Worm (Caenorhabditis elegans): ENCODE results near the gene best-24.

Gene best-24

ce11 chrIII:7855468-7855867 is 45.4 kb upstream of the best-24 start (continued):
- TF ChIP-seq Y53G8AR.9 (GFP tag; conservative IDR thresholded peaks at IDR 0.05) (peak; percentile 53; the same call in 1 of the 2 replicates), ama-1 (optimal IDR thresholded peaks at IDR 0.05) (no peak), ama-1 (GFP tag; optimal IDR thresholded peaks at IDR 0.05) (peak in 1 of 2 experiments; percentile 88), snpc-1.3 (tag; optimal IDR thresholded peaks at IDR 0.05; ENCODE audit: insufficient read depth) (peak; percentile 11), Y95B8A.8 (GFP tag; IDR thresholded peaks at IDR 0.05) (peak; percentile 69; the same call in 1 of the 2 replicates), lir-1 (GFP tag; conservative IDR thresholded peaks at IDR 0.05) (no peak), hmg-1.2 (GFP tag; IDR thresholded peaks at IDR 0.05) (peak; percentile 20; the same call in 1 of the 2 replicates)

DNA sequence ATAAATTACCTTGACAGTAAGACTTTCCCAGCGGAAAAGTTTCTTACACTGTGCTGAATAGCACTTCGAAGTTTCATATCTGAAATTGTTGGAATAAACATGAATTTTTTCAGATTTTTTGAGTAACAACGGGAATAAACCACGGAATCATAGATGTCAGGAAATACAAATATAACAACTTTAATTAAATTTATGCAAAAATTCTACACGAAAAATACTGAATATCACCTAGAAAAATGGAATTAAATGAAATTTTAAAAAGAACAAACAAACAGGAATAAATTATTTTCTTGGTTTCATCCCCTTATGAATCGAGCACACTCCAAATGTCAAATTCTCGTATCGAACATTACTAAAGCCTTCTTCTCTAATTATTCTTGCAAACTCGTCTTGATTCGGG is 43.7 kb upstream of the best-24 start, which contains the start of gene tag-307:
TSS of gene tag-307 (minus strand) at position 101 of the 400 bp plus-strand sequence.
- no peak for TF ChIP-seq Y53G8AR.9 (GFP tag; conservative IDR thresholded peaks at IDR 0.05)
- TF ChIP-seq tbx-9 (tag; optimal IDR thresholded peaks at IDR 0.05; ENCODE audit: borderline replicate concordance), result no peak
- TF ChIP-seq Y56A3A.18 (GFP tag; IDR thresholded peaks at IDR 0.05), result no peak
- TF ChIP-seq ztf-3 (GFP tag; optimal IDR thresholded peaks at IDR 0.05), result no peak
- no peak for TF ChIP-seq F57C9.4 (tag; optimal IDR thresholded peaks at IDR 0.05)
- TF ChIP-seq lin-35 (GFP tag; optimal IDR thresholded peaks at IDR 0.05), result no peak
- no peak for TF ChIP-seq F37B4.10 (GFP tag; IDR thresholded peaks at IDR 0.05)
- TF ChIP-seq ceh-100 (GFP tag; IDR thresholded peaks at IDR 0.05), result no peak
- TF ChIP-seq Y67H2A.10 (GFP tag; conservative IDR thresholded peaks at IDR 0.05), result no peak
- no peak for TF ChIP-seq ets-4 (GFP tag; optimal IDR thresholded peaks at IDR 0.05)
- TF ChIP-seq F33H1.4 (GFP tag; IDR thresholded peaks at IDR 0.05), result no peak

DNA sequence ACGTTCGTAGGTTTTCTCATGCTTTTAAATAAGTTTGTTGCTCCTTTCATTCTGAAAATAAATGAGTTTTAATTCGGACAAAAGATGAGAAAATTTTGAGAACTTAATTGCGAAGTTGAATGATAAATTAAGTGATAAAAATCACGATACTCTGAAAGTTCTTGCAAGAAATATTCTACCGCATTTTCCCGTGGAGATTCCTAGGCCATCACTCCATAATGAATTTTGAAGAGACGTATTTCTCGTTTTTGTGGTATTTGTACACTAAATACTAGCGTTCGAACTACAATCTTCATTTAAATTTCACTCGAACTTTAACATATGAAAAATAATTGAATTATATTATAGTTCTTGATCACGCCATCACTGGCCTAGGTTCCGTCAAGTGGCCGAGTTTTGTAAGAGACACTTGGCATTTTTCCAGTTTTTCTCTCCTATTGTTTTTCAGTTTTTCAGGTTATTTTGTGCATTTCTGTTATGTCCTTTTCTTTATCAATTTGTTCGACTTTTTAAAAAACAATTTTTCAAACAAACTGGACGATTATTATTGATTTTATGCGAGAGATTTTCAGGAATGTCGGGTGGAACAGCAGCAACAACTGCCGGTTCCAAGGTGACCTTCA is 42.3 kb upstream of the best-24 start, which contains the start of the genes coq-5 and ufm-1:
TSS of gene coq-5 (minus strand) at position 51 of the 623 bp plus-strand sequence.
TSS of gene ufm-1 (plus strand) at position 573 of the 623 bp plus-strand sequence.
- TF ChIP-seq ceh-27 (GFP tag; optimal IDR thresholded peaks at IDR 0.05) (peak; percentile 31), madf-8 (GFP tag; conservative IDR thresholded peaks at IDR 0.05) (no peak), let-607 (tag; optimal IDR thresholded peaks at IDR 0.05) (peak in 1 of 2 experiments; percentile 43), lsl-1 (GFP tag; optimal IDR thresholded peaks at IDR 0.05) (no peak), F33H1.4 (GFP tag; IDR thresholded peaks at IDR 0.05) (no peak), ZK185.1 (tag; optimal IDR thresholded peaks at IDR 0.05; ENCODE audit: poor library complexity, severe bottlenecking) (peak; percentile 69), T26A5.8 (tag; optimal IDR thresholded peaks at IDR 0.05) (no peak), egrh-3 (GFP tag; IDR thresholded peaks at IDR 0.05) (no peak), nhr-120 (GFP tag; IDR thresholded peaks at IDR 0.05) (no peak), aptf-2 (GFP tag; conservative IDR thresholded peaks at IDR 0.05) (no peak), lsy-27 (tag; optimal IDR thresholded peaks at IDR 0.05; ENCODE audit: borderline replicate concordance, insufficient read depth) (no peak), madf-3 (GFP tag; IDR thresholded peaks at IDR 0.05) (no peak), attf-6 (GFP tag; IDR thresholded peaks at IDR 0.05) (no peak), ama-1 (optimal IDR thresholded peaks at IDR 0.05) (no peak), ama-1 (GFP tag; optimal IDR thresholded peaks at IDR 0.05) (no peak), nhr-80 (tag; optimal IDR thresholded peaks at IDR 0.05) (peak; percentile 5), hmg-1.2 (GFP tag; IDR thresholded peaks at IDR 0.05) (peak; percentile 9; the same call in 1 of the 2 replicates), hmg-20 (GFP tag; IDR thresholded peaks at IDR 0.05) (no peak), T07F8.4 (tag; optimal IDR thresholded peaks at IDR 0.05) (no peak), B0336.3 (GFP tag; IDR thresholded peaks at IDR 0.05) (no peak), Y79H2A.3 (GFP tag; conservative IDR thresholded peaks at IDR 0.05) (no peak), tlf-1 (GFP tag; optimal IDR thresholded peaks at IDR 0.05) (no peak), Y67H2A.10 (GFP tag; conservative IDR thresholded peaks at IDR 0.05) (no peak), bed-2 (GFP tag; IDR thresholded peaks at IDR 0.05) (no peak), tbx-9 (tag; optimal IDR thresholded peaks at IDR 0.05; ENCODE audit: borderline replicate concordance) (no peak), nfyb-1 (GFP tag; IDR thresholded peaks at IDR 0.05) (no peak), F39B2.1 (GFP tag; IDR thresholded peaks at IDR 0.05) (no peak), ceh-58 (GFP tag; IDR thresholded peaks at IDR 0.05) (no peak), unc-130 (GFP tag; optimal IDR thresholded peaks at IDR 0.05) (peak; percentile 16)

Data from whole organism, young adult.